Worm (Caenorhabditis elegans): ENCODE measurements around the gene chil-11.

DNA sequence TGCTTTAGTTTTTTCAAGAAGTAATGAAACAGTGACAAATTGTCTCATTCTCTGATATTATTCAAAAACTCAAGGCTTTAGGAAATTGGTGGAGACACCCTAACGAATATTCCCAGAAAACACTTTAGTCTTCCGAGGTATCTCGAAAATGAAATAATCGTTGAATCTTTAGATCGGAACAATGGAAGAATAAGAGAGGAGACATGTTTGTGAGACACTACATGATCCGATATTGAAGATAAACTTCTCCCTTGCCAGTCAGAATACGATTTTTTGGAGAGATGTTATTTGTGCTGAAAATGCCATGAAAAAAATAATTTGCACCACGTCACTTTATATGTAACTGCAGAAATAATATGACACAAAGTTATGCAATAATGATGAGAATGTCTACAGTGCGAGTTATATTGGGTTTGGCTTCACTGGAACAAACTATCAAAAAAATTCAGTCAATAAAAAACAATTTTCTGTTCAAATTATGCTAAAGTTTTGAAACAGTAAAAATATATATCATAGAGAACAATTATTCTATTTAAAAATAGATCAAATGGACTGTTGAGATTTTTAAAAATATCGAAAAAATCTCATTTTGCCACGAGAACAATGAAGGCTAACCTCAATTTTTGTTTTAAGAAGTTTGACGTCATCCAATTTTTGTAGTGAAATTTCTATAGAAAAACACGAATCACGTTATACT, 20.2 kb downstream of the chil-11 start:
- TF ChIP-seq B0310.2 (tag; optimal IDR thresholded peaks at IDR 0.05): no peak
- TF ChIP-seq ama-1 (optimal IDR thresholded peaks at IDR 0.05): no peak
- no peak for TF ChIP-seq F13C5.2 (tag; optimal IDR thresholded peaks at IDR 0.05)
- TF ChIP-seq aly-1 (tag; optimal IDR thresholded peaks at IDR 0.05): no peak
- no peak for TF ChIP-seq sea-1 (GFP tag; conservative IDR thresholded peaks at IDR 0.05)

All from whole organism, early embryonic.